Worm (Caenorhabditis elegans): Measurements from ENCODE around the gene srx-51.

DNA sequence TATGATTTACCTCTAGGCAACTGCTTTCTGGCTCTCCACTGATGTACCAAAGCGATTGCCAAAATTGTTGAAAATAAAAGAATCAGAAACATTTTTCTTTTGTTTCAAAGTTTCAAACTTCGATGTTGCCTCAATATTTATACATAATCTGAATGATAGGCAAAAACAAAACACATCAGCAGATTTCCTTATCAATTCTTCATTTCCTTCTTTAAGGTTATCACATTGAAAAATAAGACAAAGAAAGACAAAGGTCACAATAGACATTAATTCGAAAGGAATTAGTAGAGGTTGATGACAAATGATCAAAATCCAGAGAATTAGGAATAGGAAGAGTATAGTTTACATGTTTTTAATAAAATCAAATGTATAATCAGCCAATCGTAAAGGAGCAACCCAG is 9.3 kb downstream of the srx-51 start, which contains the start of gene cyp-34A2:
- no peak for TF ChIP-seq snpc-4 (tag; optimal IDR thresholded peaks at IDR 0.05)
- TF ChIP-seq skn-1 (tag; optimal IDR thresholded peaks at IDR 0.05), result no peak
- no peak for TF ChIP-seq ztf-4 (tag; optimal IDR thresholded peaks at IDR 0.05)
- TF ChIP-seq elt-2 (tag; optimal IDR thresholded peaks at IDR 0.05), result no peak
- TF ChIP-seq egl-27 (tag; optimal IDR thresholded peaks at IDR 0.05), result no peak
- TF ChIP-seq nhr-237 (tag; optimal IDR thresholded peaks at IDR 0.05), result no peak
